ENCODE assay signal across 4 fruit fly cellular contexts in genomic region chr3L:14977536-14978495, dm6.
A peak's percentile ranks its signal among the peaks of the same experiment; 100 is the strongest.
TF ChIP-seq lines count a peak whose summit lies in the region.

No protein-coding gene starts in this region.

- TF ChIP-seq CTCF in whole organism, embryonic (GFP tag; optimal IDR thresholded peaks at IDR 0.05; lab: Kevin White, UChicago): no peak

TF ChIP-seq in whole organism, embryonic, 481 proteins besides CTCF, POLR2A, EP300 and RAD21 (continues in another document):
- peak; percentile 70 for TF ChIP-seq zfh1 (GFP tag; IDR thresholded peaks at IDR 0.05; lab: Robert Waterston, UW)
- TF ChIP-seq CG2116 (GFP tag; optimal IDR thresholded peaks at IDR 0.05; lab: Kevin White, UChicago): no peak
- peak; percentile 23; the same call in 1 of the 2 replicates for TF ChIP-seq sens-2 (GFP tag; IDR thresholded peaks at IDR 0.05; lab: Robert Waterston, UW)
- TF ChIP-seq so (GFP tag; IDR thresholded peaks at IDR 0.05; lab: Robert Waterston, UW): peak; percentile 26; the same call in 1 of the 3 replicates
- TF ChIP-seq CG4707 (GFP tag; optimal IDR thresholded peaks at IDR 0.05; lab: Kevin White, UChicago): peak; percentile 15
- peak; percentile 17 for TF ChIP-seq CG8388 (GFP tag; optimal IDR thresholded peaks at IDR 0.05; lab: Kevin White, UChicago)
- peak; percentile 57 for TF ChIP-seq sug (tag; optimal IDR thresholded peaks at IDR 0.05; lab: Kevin White, UChicago)
- no peak for TF ChIP-seq run (tag; optimal IDR thresholded peaks at IDR 0.05; lab: Kevin White, UChicago)
- peak; percentile 73 for TF ChIP-seq Med (GFP tag; lab: Kevin White, UChicago)
- no peak for TF ChIP-seq CG7963 (GFP tag; IDR thresholded peaks at IDR 0.05; lab: Robert Waterston, UW; ENCODE audit: partially characterized antibody)
- 0 out of 2 replicates have a peak, but pooled peaks have one; percentile 33 for TF ChIP-seq hbn (GFP tag; IDR thresholded peaks at IDR 0.05; lab: Robert Waterston, UW; ENCODE audit: partially characterized antibody)
- TF ChIP-seq HLH3B (GFP tag; IDR thresholded peaks at IDR 0.05; lab: Robert Waterston, UW): peak; percentile 43
- TF ChIP-seq CG16813 (GFP tag; IDR thresholded peaks at IDR 0.05; lab: Robert Waterston, UW; ENCODE audit: partially characterized antibody): no peak; the same call in 2 of the 3 replicates
- peak; percentile 39 for TF ChIP-seq CG17385 (GFP tag; optimal IDR thresholded peaks at IDR 0.05; lab: Kevin White, UChicago)
- peak; percentile 63 for TF ChIP-seq CG2678 (tag; optimal IDR thresholded peaks at IDR 0.05; lab: Kevin White, UChicago)
- peak; percentile 7 for TF ChIP-seq Blimp-1 (GFP tag; optimal IDR thresholded peaks at IDR 0.05; lab: Kevin White, UChicago)
- peak; percentile 51 for TF ChIP-seq pum (GFP tag; optimal IDR thresholded peaks at IDR 0.05; lab: Kevin White, UChicago)
- TF ChIP-seq toy (GFP tag; IDR thresholded peaks at IDR 0.05; lab: Robert Waterston, UW): no peak
- TF ChIP-seq CG12219 (GFP tag; optimal IDR thresholded peaks at IDR 0.05; lab: Kevin White, UChicago): peak; percentile 33
- TF ChIP-seq CG12236 (GFP tag; optimal IDR thresholded peaks at IDR 0.05; lab: Kevin White, UChicago): no peak
- peak; percentile 46 for TF ChIP-seq dmrt99B (tag; optimal IDR thresholded peaks at IDR 0.05; lab: Kevin White, UChicago)

TF ChIP-seq in whole organism, prepupa, 60 proteins besides CTCF, POLR2A, EP300 and RAD21 (continues in another document):
- TF ChIP-seq Eip93F (GFP tag; optimal IDR thresholded peaks at IDR 0.05; lab: Kevin White, UChicago) (no peak), Sox14 (GFP tag; optimal IDR thresholded peaks at IDR 0.05; lab: Kevin White, UChicago) (peak; percentile 49), Sox15 (GFP tag; optimal IDR thresholded peaks at IDR 0.05; lab: Kevin White, UChicago) (peak; percentile 72), CG10631 (GFP tag; optimal IDR thresholded peaks at IDR 0.05; lab: Kevin White, UChicago) (peak; percentile 53), fkh (GFP tag; optimal IDR thresholded peaks at IDR 0.05; lab: Kevin White, UChicago) (peak; percentile 92), CG6163 (GFP tag; IDR thresholded peaks at IDR 0.05; lab: Robert Waterston, UW) (peak; percentile 52), CG3032 (tag; optimal IDR thresholded peaks at IDR 0.05; lab: Kevin White, UChicago) (peak; percentile 68), eg (GFP tag; IDR thresholded peaks at IDR 0.05; lab: Robert Waterston, UW) (no peak; the same call in 2 of the 3 replicates), Gug (GFP tag; IDR thresholded peaks at IDR 0.05; lab: Robert Waterston, UW) (no peak), Eip75B (GFP tag; optimal IDR thresholded peaks at IDR 0.05; lab: Kevin White, UChicago) (peak; percentile 19), CG6792 (GFP tag; optimal IDR thresholded peaks at IDR 0.05; lab: Kevin White, UChicago) (peak; percentile 23), CG8319 (GFP tag; optimal IDR thresholded peaks at IDR 0.05; lab: Kevin White, UChicago) (peak; percentile 5), dsx (GFP tag; optimal IDR thresholded peaks at IDR 0.05; lab: Kevin White, UChicago; ENCODE audit: poor library complexity, severe bottlenecking) (peak; percentile 10), svp (GFP tag; lab: Kevin White, UChicago) (peak; percentile 91), Eip78C (GFP tag; lab: Kevin White, UChicago) (peak; percentile 92), net (GFP tag; optimal IDR thresholded peaks at IDR 0.05; lab: Kevin White, UChicago) (peak; percentile 16), CG31627 (GFP tag; optimal IDR thresholded peaks at IDR 0.05; lab: Kevin White, UChicago) (peak; percentile 65), Ets96B (tag; optimal IDR thresholded peaks at IDR 0.05; lab: Kevin White, UChicago) (peak; percentile 48), CG16779 (tag; optimal IDR thresholded peaks at IDR 0.05; lab: Kevin White, UChicago) (no peak), topi (GFP tag; optimal IDR thresholded peaks at IDR 0.05; lab: Kevin White, UChicago) (peak; percentile 51), fd85E (GFP tag; optimal IDR thresholded peaks at IDR 0.05; lab: Kevin White, UChicago) (no peak), OdsH (GFP tag; optimal IDR thresholded peaks at IDR 0.05; lab: Kevin White, UChicago) (peak; percentile 44), Hr38 (GFP tag; optimal IDR thresholded peaks at IDR 0.05; lab: Kevin White, UChicago) (no peak), Ets21C (GFP tag; optimal IDR thresholded peaks at IDR 0.05; lab: Kevin White, UChicago) (peak; percentile 37)

TF ChIP-seq in whole organism, pupa, 21 proteins besides CTCF, POLR2A, EP300 and RAD21:
- TF ChIP-seq fd96Ca (GFP tag; IDR thresholded peaks at IDR 0.05; lab: Robert Waterston, UW): no peak
- TF ChIP-seq CG9948 (tag; optimal IDR thresholded peaks at IDR 0.05; lab: Kevin White, UChicago): peak; percentile 71
- peak; percentile 2 for TF ChIP-seq CG8301 (tag; optimal IDR thresholded peaks at IDR 0.05; lab: Kevin White, UChicago)
- TF ChIP-seq CG13204 (GFP tag; optimal IDR thresholded peaks at IDR 0.05; lab: Kevin White, UChicago): peak; percentile 15
- TF ChIP-seq CG17806 (tag; optimal IDR thresholded peaks at IDR 0.05; lab: Kevin White, UChicago): peak; percentile 29
- no peak for TF ChIP-seq rn (GFP tag; IDR thresholded peaks at IDR 0.05; lab: Robert Waterston, UW)
- peak; percentile 64 for TF ChIP-seq Snoo (tag; optimal IDR thresholded peaks at IDR 0.05; lab: Kevin White, UChicago)
- TF ChIP-seq CG34367 (tag; optimal IDR thresholded peaks at IDR 0.05; lab: Kevin White, UChicago): peak; percentile 21
- peak; percentile 27 for TF ChIP-seq Pif1B (GFP tag; optimal IDR thresholded peaks at IDR 0.05; lab: Kevin White, UChicago)
- peak; percentile 87 for TF ChIP-seq EcR (GFP tag; optimal IDR thresholded peaks at IDR 0.05; lab: Kevin White, UChicago)
- peak; percentile 73 for TF ChIP-seq CG15710 (tag; optimal IDR thresholded peaks at IDR 0.05; lab: Kevin White, UChicago)
- TF ChIP-seq D1 (tag; optimal IDR thresholded peaks at IDR 0.05; lab: Kevin White, UChicago): no peak
- TF ChIP-seq CG8159 (tag; optimal IDR thresholded peaks at IDR 0.05; lab: Kevin White, UChicago): peak; percentile 77
- TF ChIP-seq CG32121 (GFP tag; IDR thresholded peaks at IDR 0.05; lab: Robert Waterston, UW): no peak
- peak; percentile 63 for TF ChIP-seq CG14655 (GFP tag; optimal IDR thresholded peaks at IDR 0.05; lab: Kevin White, UChicago)
- peak; percentile 39; the same call in 1 of the 3 replicates for TF ChIP-seq CG4496 (GFP tag; IDR thresholded peaks at IDR 0.05; lab: Robert Waterston, UW)
- TF ChIP-seq CG10348 (GFP tag; IDR thresholded peaks at IDR 0.05; lab: Robert Waterston, UW): no peak
- TF ChIP-seq gl (tag; optimal IDR thresholded peaks at IDR 0.05; lab: Kevin White, UChicago): no peak
- peak; percentile 21 for TF ChIP-seq Pif1A (GFP tag; optimal IDR thresholded peaks at IDR 0.05; lab: Kevin White, UChicago)
- TF ChIP-seq CG12605 (GFP tag; IDR thresholded peaks at IDR 0.05; lab: Robert Waterston, UW): no peak
- TF ChIP-seq Ets98B (GFP tag; IDR thresholded peaks at IDR 0.05; lab: Robert Waterston, UW): no peak; the same call in 1 of the 2 replicates

TF ChIP-seq in whole organism, wandering third instar larva, 38 proteins besides CTCF, POLR2A, EP300 and RAD21 (continues in another document):
- peak; percentile 80 for TF ChIP-seq psq (GFP tag; optimal IDR thresholded peaks at IDR 0.05; lab: Kevin White, UChicago)
- no peak for TF ChIP-seq pan (optimal IDR thresholded peaks at IDR 0.05; lab: Kevin White, UChicago)
- TF ChIP-seq Myc (optimal IDR thresholded peaks at IDR 0.05; lab: Kevin White, UChicago): no peak
- no peak for TF ChIP-seq Abd-B (GFP tag; optimal IDR thresholded peaks at IDR 0.05; lab: Kevin White, UChicago)
- no peak for TF ChIP-seq CG32264 (GFP tag; optimal IDR thresholded peaks at IDR 0.05; lab: Kevin White, UChicago)
- peak; percentile 40 for TF ChIP-seq dmrt93B (GFP tag; optimal IDR thresholded peaks at IDR 0.05; lab: Kevin White, UChicago)
- no peak for TF ChIP-seq jim (GFP tag; optimal IDR thresholded peaks at IDR 0.05; lab: Kevin White, UChicago)
- TF ChIP-seq fru (GFP tag; optimal IDR thresholded peaks at IDR 0.05; lab: Kevin White, UChicago): peak; percentile 76
- TF ChIP-seq tai (GFP tag; optimal IDR thresholded peaks at IDR 0.05; lab: Kevin White, UChicago): peak; percentile 12
- TF ChIP-seq Mio (GFP tag; optimal IDR thresholded peaks at IDR 0.05; lab: Kevin White, UChicago): no peak
- no peak for TF ChIP-seq usp (GFP tag; optimal IDR thresholded peaks at IDR 0.05; lab: Kevin White, UChicago)
- no peak for TF ChIP-seq Vsx2 (GFP tag; optimal IDR thresholded peaks at IDR 0.05; lab: Kevin White, UChicago; ENCODE audit: partially characterized antibody)
- no peak for TF ChIP-seq Hr78 (GFP tag; optimal IDR thresholded peaks at IDR 0.05; lab: Kevin White, UChicago)
- TF ChIP-seq dsf (GFP tag; optimal IDR thresholded peaks at IDR 0.05; lab: Kevin White, UChicago; ENCODE audit: borderline replicate concordance): no peak
- no peak for TF ChIP-seq Dfd (GFP tag; optimal IDR thresholded peaks at IDR 0.05; lab: Kevin White, UChicago)
- no peak for TF ChIP-seq CG9705 (GFP tag; optimal IDR thresholded peaks at IDR 0.05; lab: Kevin White, UChicago)
- peak; percentile 28 for TF ChIP-seq ey (GFP tag; optimal IDR thresholded peaks at IDR 0.05; lab: Kevin White, UChicago)
- no peak for TF ChIP-seq OdsH (GFP tag; optimal IDR thresholded peaks at IDR 0.05; lab: Kevin White, UChicago)
- peak; percentile 17 for TF ChIP-seq h (GFP tag; optimal IDR thresholded peaks at IDR 0.05; lab: Kevin White, UChicago)
- no peak for TF ChIP-seq Rel (GFP tag; optimal IDR thresholded peaks at IDR 0.05; lab: Kevin White, UChicago)
- no peak for TF ChIP-seq Rel (tag; optimal IDR thresholded peaks at IDR 0.05; lab: Kevin White, UChicago)
- peak in 1 of 2 experiments; percentile 59 for TF ChIP-seq foxo (GFP tag; optimal IDR thresholded peaks at IDR 0.05; lab: Kevin White, UChicago)
- TF ChIP-seq HLH106 (tag; optimal IDR thresholded peaks at IDR 0.05; lab: Kevin White, UChicago): peak; percentile 50
- TF ChIP-seq sv (GFP tag; optimal IDR thresholded peaks at IDR 0.05; lab: Kevin White, UChicago): no peak
- TF ChIP-seq br (GFP tag; optimal IDR thresholded peaks at IDR 0.05; lab: Kevin White, UChicago): no peak
- peak; percentile 29 for TF ChIP-seq woc (GFP tag; optimal IDR thresholded peaks at IDR 0.05; lab: Kevin White, UChicago)
- TF ChIP-seq Sp1 (GFP tag; optimal IDR thresholded peaks at IDR 0.05; lab: Kevin White, UChicago): peak; percentile 58
- TF ChIP-seq Hnf4 (GFP tag; optimal IDR thresholded peaks at IDR 0.05; lab: Kevin White, UChicago): no peak
- TF ChIP-seq Jra (GFP tag; optimal IDR thresholded peaks at IDR 0.05; lab: Kevin White, UChicago): no peak
- peak; percentile 17 for TF ChIP-seq GATAd (GFP tag; optimal IDR thresholded peaks at IDR 0.05; lab: Kevin White, UChicago)
- no peak for TF ChIP-seq sage (GFP tag; optimal IDR thresholded peaks at IDR 0.05; lab: Kevin White, UChicago)
- no peak for TF ChIP-seq lola (GFP tag; optimal IDR thresholded peaks at IDR 0.05; lab: Kevin White, UChicago)
- no peak for TF ChIP-seq CrebA (GFP tag; optimal IDR thresholded peaks at IDR 0.05; lab: Kevin White, UChicago; ENCODE audit: borderline replicate concordance)
- TF ChIP-seq Dif (GFP tag; optimal IDR thresholded peaks at IDR 0.05; lab: Kevin White, UChicago; ENCODE audit: partially characterized antibody): no peak

Comparison
In these comparisons a context has a peak if more than half of its experiments do, and no peak if none do; other contexts are left out.
1. Of the 7 proteins assayed by ChIP-seq in both whole organism, embryonic and whole organism, prepupa: peak only in whole organism, embryonic: Gug; only in whole organism, prepupa: Hr39; in both: Blimp-1 and Sox102F; in neither: 3.